Fruit fly (Drosophila melanogaster): Measurements from ENCODE around the gene CG13847.
A peak's percentile ranks its signal among the peaks of the same experiment; 100 is the strongest.

The CG13847 gene

dm6 chr3R:22424602-22425190, 11.3 kb downstream of the CG13847 start, which contains the start of gene pinta (continued):
- TF ChIP-seq fu2 (GFP tag; optimal IDR thresholded peaks at IDR 0.05), result no peak
- no peak for TF ChIP-seq zen2 (GFP tag; IDR thresholded peaks at IDR 0.05; ENCODE audit: partially characterized antibody)
- no peak for TF ChIP-seq Vsx1 (GFP tag; optimal IDR thresholded peaks at IDR 0.05)
- no peak for TF ChIP-seq CG8359 (GFP tag; optimal IDR thresholded peaks at IDR 0.05; ENCODE audit: borderline replicate concordance)
- TF ChIP-seq CG30403 (GFP tag; optimal IDR thresholded peaks at IDR 0.05), result no peak
- no peak for TF ChIP-seq fd3F (GFP tag; optimal IDR thresholded peaks at IDR 0.05)
- TF ChIP-seq CG12104 (GFP tag; optimal IDR thresholded peaks at IDR 0.05), result no peak
- TF ChIP-seq tap (tag; optimal IDR thresholded peaks at IDR 0.05), result no peak
- no peak for TF ChIP-seq CG11560 (tag; IDR thresholded peaks at IDR 0.05)
- no peak for TF ChIP-seq CG15073 (GFP tag; optimal IDR thresholded peaks at IDR 0.05)
- TF ChIP-seq Med (GFP tag), result no peak
- TF ChIP-seq chn (GFP tag; optimal IDR thresholded peaks at IDR 0.05), result no peak
- TF ChIP-seq Dll (GFP tag; IDR thresholded peaks at IDR 0.05; ENCODE audit: partially characterized antibody), result 0 out of 4 replicates have a peak, but pooled peaks have one; percentile 29
- TF ChIP-seq CG12299 (tag; optimal IDR thresholded peaks at IDR 0.05), result no peak
- TF ChIP-seq yki (optimal IDR thresholded peaks at IDR 0.05), result no peak
- no peak for TF ChIP-seq CG12071 (GFP tag; optimal IDR thresholded peaks at IDR 0.05)
- TF ChIP-seq chinmo (GFP tag; IDR thresholded peaks at IDR 0.05; ENCODE audit: partially characterized antibody), result no peak
- TF ChIP-seq CG10431 (GFP tag; optimal IDR thresholded peaks at IDR 0.05), result no peak
- no peak for TF ChIP-seq Deaf1 (tag; optimal IDR thresholded peaks at IDR 0.05)
- TF ChIP-seq Asciz (GFP tag; optimal IDR thresholded peaks at IDR 0.05), result no peak
- no peak for TF ChIP-seq CG17912 (GFP tag; optimal IDR thresholded peaks at IDR 0.05)
- TF ChIP-seq CG34376 (GFP tag; optimal IDR thresholded peaks at IDR 0.05), result no peak
- TF ChIP-seq Rfx (GFP tag; IDR thresholded peaks at IDR 0.05), result no peak
- peak; percentile 27; the same call in 1 of the 2 replicates for TF ChIP-seq CG4360 (GFP tag; IDR thresholded peaks at IDR 0.05)
- TF ChIP-seq CG12769 (tag; optimal IDR thresholded peaks at IDR 0.05), result no peak
- TF ChIP-seq Pdp1 (GFP tag; optimal IDR thresholded peaks at IDR 0.05), result peak in 1 of 2 experiments; percentile 91
- TF ChIP-seq CG13624 (GFP tag; optimal IDR thresholded peaks at IDR 0.05), result no peak
- no peak for TF ChIP-seq CG2712 (tag; optimal IDR thresholded peaks at IDR 0.05)
- peak; percentile 21 for TF ChIP-seq Dp (GFP tag; optimal IDR thresholded peaks at IDR 0.05)
- TF ChIP-seq CG6689 (GFP tag; IDR thresholded peaks at IDR 0.05), result no peak
- TF ChIP-seq twi (tag; optimal IDR thresholded peaks at IDR 0.05), result no peak
- TF ChIP-seq CG15601 (tag; optimal IDR thresholded peaks at IDR 0.05), result no peak
- no peak for TF ChIP-seq CG17802 (tag; optimal IDR thresholded peaks at IDR 0.05)
- 0 out of 3 replicates have a peak, but pooled peaks have one; percentile 2 for TF ChIP-seq otp (GFP tag; IDR thresholded peaks at IDR 0.05)
- no peak for TF ChIP-seq CG4328 (GFP tag; optimal IDR thresholded peaks at IDR 0.05)
- TF ChIP-seq crc (GFP tag; optimal IDR thresholded peaks at IDR 0.05), result no peak
- no peak for TF ChIP-seq CG2120 (GFP tag; optimal IDR thresholded peaks at IDR 0.05)
- TF ChIP-seq CG4424 (GFP tag; optimal IDR thresholded peaks at IDR 0.05), result no peak
- TF ChIP-seq CG11093 (GFP tag; IDR thresholded peaks at IDR 0.05), result no peak
- TF ChIP-seq Lim3 (GFP tag; IDR thresholded peaks at IDR 0.05), result no peak
- TF ChIP-seq CG4404 (GFP tag; IDR thresholded peaks at IDR 0.05), result no peak
- TF ChIP-seq CG9437 (GFP tag; optimal IDR thresholded peaks at IDR 0.05), result peak; percentile 91
- no peak for TF ChIP-seq CG31388 (GFP tag; optimal IDR thresholded peaks at IDR 0.05)
- no peak for TF ChIP-seq corto (GFP tag; optimal IDR thresholded peaks at IDR 0.05)
- no peak for TF ChIP-seq cato (GFP tag; optimal IDR thresholded peaks at IDR 0.05; ENCODE audit: borderline replicate concordance)
- TF ChIP-seq Bteb2 (GFP tag; optimal IDR thresholded peaks at IDR 0.05), result no peak
- TF ChIP-seq Lhr (GFP tag; optimal IDR thresholded peaks at IDR 0.05), result no peak
- TF ChIP-seq ERR (GFP tag; optimal IDR thresholded peaks at IDR 0.05), result no peak
- TF ChIP-seq Myb (GFP tag; optimal IDR thresholded peaks at IDR 0.05), result peak; percentile 44
- peak; percentile 54 for TF ChIP-seq CG13287 (GFP tag; IDR thresholded peaks at IDR 0.05; ENCODE audit: partially characterized antibody)

Measured in whole organism, embryonic.